Fruit fly (Drosophila melanogaster): ENCODE results near the gene CG12945.

Gene CG12945

DNA sequence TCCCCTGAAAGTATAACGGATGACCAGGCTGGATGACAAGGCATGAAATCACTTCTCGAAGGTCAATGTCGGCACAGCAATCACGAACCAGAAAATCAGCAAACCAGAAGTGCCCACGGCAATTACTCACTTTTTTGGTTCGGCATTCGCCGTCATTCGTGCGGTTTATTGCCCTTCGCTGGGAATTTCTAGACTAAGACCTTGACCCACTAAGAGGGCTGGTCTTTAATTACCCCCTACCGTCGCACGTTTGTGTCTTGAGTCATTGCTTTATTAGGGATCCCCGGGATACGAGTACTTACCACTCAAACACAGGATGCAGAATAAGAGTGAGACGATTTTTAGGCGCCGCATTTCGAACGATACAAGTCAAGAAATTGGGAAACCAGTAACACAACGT is 45.6 kb downstream of the CG12945 start:
- TF ChIP-seq brk (GFP tag; optimal IDR thresholded peaks at IDR 0.05): no peak

DNA sequence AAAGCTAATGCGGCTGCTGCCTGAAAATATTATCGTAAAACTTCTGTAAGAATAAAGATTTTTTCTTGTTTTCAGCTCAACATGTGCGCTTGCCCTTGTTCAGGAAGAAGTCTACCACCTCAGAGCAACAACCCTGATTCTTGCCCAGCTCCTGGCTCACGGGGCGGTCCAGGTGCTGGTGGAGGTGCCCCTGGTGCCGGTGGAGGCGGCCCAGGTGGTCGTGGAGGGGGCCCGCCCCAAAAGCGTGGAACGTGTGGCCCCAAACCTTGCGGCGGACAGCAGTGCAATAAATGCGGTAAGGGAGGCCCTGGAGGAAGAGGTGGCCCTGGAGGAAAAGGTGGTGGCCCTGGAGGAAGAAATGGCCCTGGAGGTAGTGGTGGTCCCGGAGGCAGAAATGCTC is 47.0 kb downstream of the CG12945 start:
- TF ChIP-seq jim (GFP tag; optimal IDR thresholded peaks at IDR 0.05): no peak
- peak; percentile 98 for TF ChIP-seq Dfd (GFP tag; optimal IDR thresholded peaks at IDR 0.05)

DNA sequence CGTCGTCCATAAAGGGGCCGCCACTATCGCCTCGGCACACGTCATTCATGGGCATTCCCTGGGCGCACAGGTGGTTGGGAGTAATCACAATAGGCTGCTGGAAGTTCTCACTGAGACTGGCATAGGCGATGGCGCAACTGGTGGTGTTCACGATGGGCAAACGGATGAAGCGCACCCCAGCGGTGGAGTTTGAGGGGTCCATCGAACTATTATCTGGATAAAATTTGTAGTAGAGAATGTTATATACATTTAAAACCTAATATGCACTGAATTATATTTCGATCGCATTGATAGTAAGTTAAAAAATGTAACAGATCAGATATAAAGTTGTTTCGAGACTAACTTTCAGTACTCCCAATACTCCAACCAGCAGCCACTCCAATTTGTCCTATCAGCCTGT is 47.8 kb downstream of the CG12945 start, which contains the start of gene CG31415:
Gene CG31415, plus strand, starts transcription at position 301 of the 400 bp plus-strand sequence.
- no peak for TF ChIP-seq Hr78 (GFP tag; optimal IDR thresholded peaks at IDR 0.05)
- TF ChIP-seq foxo (GFP tag; optimal IDR thresholded peaks at IDR 0.05): no peak
- no peak for TF ChIP-seq Rel (GFP tag; optimal IDR thresholded peaks at IDR 0.05)
- no peak for TF ChIP-seq Rel (tag; optimal IDR thresholded peaks at IDR 0.05)
- no peak for TF ChIP-seq N (GFP tag; optimal IDR thresholded peaks at IDR 0.05)
- TF ChIP-seq CG9705 (GFP tag; optimal IDR thresholded peaks at IDR 0.05): no peak
- TF ChIP-seq jim (GFP tag; optimal IDR thresholded peaks at IDR 0.05): no peak
- no peak for TF ChIP-seq Dfd (GFP tag; optimal IDR thresholded peaks at IDR 0.05)
- TF ChIP-seq CG32264 (GFP tag; optimal IDR thresholded peaks at IDR 0.05): no peak
- no peak for TF ChIP-seq lola (GFP tag; optimal IDR thresholded peaks at IDR 0.05)
- TF ChIP-seq Vsx2 (GFP tag; optimal IDR thresholded peaks at IDR 0.05; ENCODE audit: partially characterized antibody): no peak
- no peak for TF ChIP-seq dl (GFP tag; optimal IDR thresholded peaks at IDR 0.05; ENCODE audit: insufficient read depth in 1 of 2, partially characterized antibody in 2 of 2)
- no peak for TF ChIP-seq woc (GFP tag; optimal IDR thresholded peaks at IDR 0.05)
- TF ChIP-seq brk (GFP tag; optimal IDR thresholded peaks at IDR 0.05): no peak
- no peak for TF ChIP-seq Hnf4 (GFP tag; optimal IDR thresholded peaks at IDR 0.05)
- no peak for TF ChIP-seq pan (optimal IDR thresholded peaks at IDR 0.05)
- no peak for TF ChIP-seq ey (GFP tag; optimal IDR thresholded peaks at IDR 0.05)
- no peak for TF ChIP-seq sage (GFP tag; optimal IDR thresholded peaks at IDR 0.05)
- no peak for TF ChIP-seq br (GFP tag; optimal IDR thresholded peaks at IDR 0.05)

DNA sequence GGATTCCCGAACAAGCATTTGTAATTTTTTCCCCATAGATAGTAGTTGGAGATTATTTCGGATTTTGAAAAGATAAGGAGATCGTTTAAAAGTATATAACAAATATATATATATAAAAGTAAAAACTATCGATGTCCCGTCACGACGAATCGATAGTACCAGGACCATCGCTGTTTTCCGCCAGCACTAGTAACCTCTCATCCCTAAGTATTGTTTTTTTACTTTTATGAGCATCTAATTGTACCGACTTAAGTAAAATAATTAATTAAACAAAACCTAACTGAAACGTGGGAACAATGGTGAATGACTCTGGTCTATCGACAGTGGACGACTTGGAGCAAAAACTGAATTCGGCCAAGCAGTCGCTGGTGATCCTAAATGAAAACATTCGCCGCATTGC is 50.3 kb downstream of the CG12945 start, which contains the start of gene Pnn:
Gene Pnn, plus strand, starts transcription at position 187 of the 400 bp plus-strand sequence.
- no peak for TF ChIP-seq GATAd (GFP tag; optimal IDR thresholded peaks at IDR 0.05)
- peak; percentile 39 for TF ChIP-seq woc (GFP tag; optimal IDR thresholded peaks at IDR 0.05)
- TF ChIP-seq sage (GFP tag; optimal IDR thresholded peaks at IDR 0.05): peak; percentile 32
- no peak for TF ChIP-seq Rel (GFP tag; optimal IDR thresholded peaks at IDR 0.05)
- TF ChIP-seq Rel (tag; optimal IDR thresholded peaks at IDR 0.05): peak; percentile 68
- TF ChIP-seq brk (GFP tag; optimal IDR thresholded peaks at IDR 0.05): no peak

DNA sequence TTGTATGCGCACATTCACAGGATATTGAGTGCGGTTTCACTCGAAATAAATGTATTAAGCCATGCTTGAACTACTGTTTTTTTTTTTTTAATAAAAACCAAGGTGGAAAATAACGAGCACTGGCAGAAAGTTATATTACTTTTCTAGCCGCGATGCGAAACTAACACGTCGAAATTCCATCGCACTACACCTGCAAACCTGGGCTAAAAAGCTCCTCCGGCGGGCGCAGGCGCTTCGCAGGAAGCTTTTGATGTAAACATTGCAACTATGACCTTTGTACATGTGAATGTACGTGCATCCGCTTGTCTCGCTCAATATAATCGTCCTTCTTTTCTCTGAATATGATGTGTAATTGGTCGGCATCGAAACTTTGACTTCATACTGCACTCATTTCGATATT is 51.2 kb downstream of the CG12945 start, which contains the start of gene side-VII:
Gene side-VII, minus strand, starts transcription at position 187 of the 400 bp plus-strand sequence.
- TF ChIP-seq Jra (GFP tag; optimal IDR thresholded peaks at IDR 0.05) (no peak), sage (GFP tag; optimal IDR thresholded peaks at IDR 0.05) (no peak), Hr83 (GFP tag; optimal IDR thresholded peaks at IDR 0.05; ENCODE audit: poor library complexity, severe bottlenecking) (no peak), dsf (GFP tag; optimal IDR thresholded peaks at IDR 0.05; ENCODE audit: borderline replicate concordance) (no peak), tai (GFP tag; optimal IDR thresholded peaks at IDR 0.05) (no peak), lola (GFP tag; optimal IDR thresholded peaks at IDR 0.05) (no peak), Dif (GFP tag; optimal IDR thresholded peaks at IDR 0.05; ENCODE audit: partially characterized antibody) (no peak), HLH106 (tag; optimal IDR thresholded peaks at IDR 0.05) (no peak), woc (GFP tag; optimal IDR thresholded peaks at IDR 0.05) (no peak), h (GFP tag; optimal IDR thresholded peaks at IDR 0.05) (no peak), sv (GFP tag; optimal IDR thresholded peaks at IDR 0.05) (no peak), CG32264 (GFP tag; optimal IDR thresholded peaks at IDR 0.05) (no peak), brk (GFP tag; optimal IDR thresholded peaks at IDR 0.05) (no peak), GATAd (GFP tag; optimal IDR thresholded peaks at IDR 0.05) (no peak), N (GFP tag; optimal IDR thresholded peaks at IDR 0.05) (no peak), dl (GFP tag; optimal IDR thresholded peaks at IDR 0.05; ENCODE audit: insufficient read depth in 1 of 2, partially characterized antibody in 2 of 2) (no peak), Myc (optimal IDR thresholded peaks at IDR 0.05) (no peak), Mio (GFP tag; optimal IDR thresholded peaks at IDR 0.05) (no peak)
